Fruit fly (Drosophila melanogaster) S2 (cell line): ENCODE data around the gene yem.

ENCODE experiments used
- CG8478 ChIP-seq: fragments of >200 bp; optimal IDR thresholded peaks from 2 replicates; lab custom pipeline; 2018
- CTCF ChIP-seq, 2 experiments: fragments of >200 bp; optimal IDR thresholded peaks; 2 replicates each; lab custom pipeline; 2018

The yem gene

dm6 chr3R:29087926-29088487, 34.7 kb downstream of the yem start:
- TF ChIP-seq CTCF (optimal IDR thresholded peaks at IDR 0.05; lab: Kevin White, UChicago) (peak in 1 of 2 experiments; percentile 35), CG8478 (lab: Kevin White, UChicago) (no peak)

- TF ChIP-seq CTCF (optimal IDR thresholded peaks at IDR 0.05; lab: Kevin White, UChicago) (peak; percentile 80 to 84), CG8478 (lab: Kevin White, UChicago) (no peak)
Observed at dm6 chr3R:29087302-29087782, 35.3 kb downstream of the yem start.

dm6 chr3R:29086896-29087295, 35.8 kb downstream of the yem start:
- no peak for TF ChIP-seq CTCF (optimal IDR thresholded peaks at IDR 0.05; lab: Kevin White, UChicago)
- no peak for TF ChIP-seq CG8478 (lab: Kevin White, UChicago)

DNA sequence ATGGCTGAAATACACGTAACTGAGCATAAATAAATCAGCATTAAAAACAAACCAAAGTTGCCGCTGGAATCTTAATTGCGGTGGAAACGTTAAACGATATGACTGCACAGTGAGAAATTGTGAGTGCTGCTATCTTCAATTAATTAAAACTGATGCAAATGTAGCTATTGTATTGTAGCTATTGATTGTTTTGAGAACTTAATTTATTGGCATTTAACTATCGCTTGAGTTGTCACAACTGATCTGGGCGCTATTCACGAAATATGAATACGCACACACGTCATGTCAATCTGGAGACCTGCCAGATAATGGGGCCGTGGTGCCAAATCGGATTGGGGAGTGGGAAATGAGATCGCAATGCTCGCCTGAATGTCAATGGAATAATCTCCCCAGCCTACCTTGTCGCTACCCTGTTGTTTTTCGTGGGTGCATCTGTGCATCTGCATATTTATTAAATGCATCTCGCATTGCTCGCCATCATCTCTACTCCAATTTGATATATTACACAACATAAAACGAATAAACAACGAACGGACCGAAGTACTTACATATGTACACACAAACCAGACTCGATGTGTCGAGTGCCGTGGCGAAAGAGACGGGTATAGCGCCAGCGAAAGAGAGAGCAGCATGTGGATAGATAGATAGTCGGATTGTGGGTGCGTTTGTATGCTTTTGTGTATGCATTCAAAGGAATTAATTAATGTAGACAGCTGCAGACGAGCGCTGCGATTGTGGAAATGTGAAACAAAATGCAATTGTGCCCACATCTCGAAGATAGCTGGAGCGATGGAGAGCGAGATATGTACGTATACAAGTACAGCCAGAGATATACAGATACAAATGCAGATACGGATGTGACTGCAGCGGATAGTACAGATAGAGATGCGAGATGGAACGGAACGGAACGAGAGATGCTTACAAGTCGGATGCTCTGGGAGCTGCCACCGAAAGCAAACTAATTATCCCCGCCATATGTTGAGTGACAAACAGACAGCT, 38.9 kb downstream of the yem start:
- no peak for TF ChIP-seq CTCF (optimal IDR thresholded peaks at IDR 0.05; lab: Kevin White, UChicago)
- no peak for TF ChIP-seq CG8478 (lab: Kevin White, UChicago)

- no peak for TF ChIP-seq CTCF (optimal IDR thresholded peaks at IDR 0.05; lab: Kevin White, UChicago)
- no peak for TF ChIP-seq CG8478 (lab: Kevin White, UChicago)
Observed at dm6 chr3R:29082511-29083296, 40.0 kb downstream of the yem start.

DNA sequence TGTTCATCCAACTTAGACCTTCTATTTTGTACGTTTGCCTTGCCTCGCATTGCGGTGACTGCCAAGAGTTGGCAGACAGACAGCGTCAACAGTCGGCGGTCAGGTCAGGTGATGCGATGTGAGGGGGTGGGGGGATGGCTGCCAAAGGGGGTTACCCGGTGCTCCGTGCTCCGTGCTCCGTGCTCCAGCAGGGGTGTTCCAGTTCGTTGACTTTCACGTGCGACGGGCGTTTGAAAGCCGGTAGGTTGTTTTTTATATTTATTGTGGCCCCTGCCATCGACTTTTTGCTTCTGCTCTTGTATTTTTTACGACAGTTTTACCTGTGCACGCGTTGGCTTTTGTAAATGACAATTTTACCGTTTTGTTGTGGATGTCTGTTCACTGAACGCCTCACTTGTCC, 40.6 kb downstream of the yem start:
- TF ChIP-seq CTCF (optimal IDR thresholded peaks at IDR 0.05; lab: Kevin White, UChicago) (no peak), CG8478 (lab: Kevin White, UChicago) (no peak)

- no peak for TF ChIP-seq CG8478 (lab: Kevin White, UChicago)
- TF ChIP-seq CTCF (optimal IDR thresholded peaks at IDR 0.05; lab: Kevin White, UChicago), result no peak
Observed at dm6 chr3R:29077572-29077971, 45.1 kb downstream of the yem start.

- TF ChIP-seq CTCF (optimal IDR thresholded peaks at IDR 0.05; lab: Kevin White, UChicago), result no peak
- TF ChIP-seq CG8478 (lab: Kevin White, UChicago), result no peak
Observed at dm6 chr3R:29076609-29077008, 46.1 kb downstream of the yem start.

DNA sequence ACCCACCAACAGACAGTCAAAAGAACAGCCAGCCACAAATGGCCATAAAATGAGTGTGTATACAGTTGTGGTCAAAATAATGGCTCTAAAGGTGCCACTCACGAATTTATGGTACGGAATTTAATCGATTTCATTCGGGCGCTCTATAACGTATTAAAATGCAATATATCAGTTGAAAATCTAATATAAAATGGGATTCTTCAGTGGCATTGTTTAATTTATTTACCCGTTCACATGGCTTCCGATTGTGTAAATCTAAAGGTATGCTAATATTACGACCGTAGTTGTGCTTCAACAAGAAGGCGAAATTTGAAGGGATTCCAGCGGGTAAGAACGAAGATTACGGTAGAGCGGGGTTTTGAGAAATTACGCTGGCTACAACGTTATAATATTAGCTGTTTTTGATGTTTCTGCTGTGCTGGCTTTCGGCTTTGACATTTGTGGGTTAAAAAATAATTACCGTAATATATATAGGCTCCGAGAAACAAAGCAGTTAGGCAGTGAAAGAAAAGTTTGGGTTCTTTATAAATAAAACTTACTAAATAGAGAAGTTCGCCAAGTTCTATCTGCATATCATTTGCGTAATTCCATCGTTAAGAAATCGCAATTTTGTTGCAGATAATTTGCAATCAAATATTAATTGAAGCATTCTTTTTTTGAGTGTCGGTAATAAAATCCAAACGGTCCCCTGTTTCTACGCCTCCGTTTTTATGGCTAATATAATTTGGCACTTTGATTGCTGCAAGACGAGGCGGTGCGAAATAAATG, 46.9 kb downstream of the yem start:
- TF ChIP-seq CTCF (optimal IDR thresholded peaks at IDR 0.05; lab: Kevin White, UChicago), result no peak
- TF ChIP-seq CG8478 (lab: Kevin White, UChicago), result no peak

DNA sequence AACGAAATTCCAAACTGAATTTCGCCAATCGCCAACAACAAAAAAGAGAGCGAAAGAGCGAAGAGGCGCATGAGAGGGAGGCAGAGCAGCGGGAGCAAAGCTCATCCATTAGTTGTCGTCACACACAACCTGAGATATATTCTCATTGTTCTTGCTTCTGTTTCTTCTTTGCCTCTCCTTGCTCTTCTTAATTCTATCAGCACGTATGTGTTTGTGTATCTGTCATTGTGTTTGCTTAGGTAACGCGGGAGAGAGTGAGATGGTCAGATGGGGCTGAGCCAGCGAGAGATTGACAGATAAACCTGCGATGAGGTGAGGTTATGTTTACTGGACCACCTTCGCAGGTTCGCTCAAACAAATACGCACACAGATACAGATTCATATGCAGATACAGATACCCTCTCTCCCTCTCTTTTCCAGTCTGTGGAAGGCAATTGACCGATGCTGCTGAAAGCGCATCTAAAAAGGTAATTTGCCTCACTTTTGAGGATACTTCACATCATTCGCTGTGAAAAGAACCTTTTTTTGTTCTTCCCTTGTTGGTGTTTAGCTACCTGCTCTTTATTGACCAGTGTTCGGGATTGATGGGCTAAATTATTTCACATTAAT, 48.6 kb downstream of the yem start:
- TF ChIP-seq CG8478 (lab: Kevin White, UChicago) (no peak), CTCF (optimal IDR thresholded peaks at IDR 0.05; lab: Kevin White, UChicago) (no peak)

- TF ChIP-seq CTCF (optimal IDR thresholded peaks at IDR 0.05; lab: Kevin White, UChicago) (no peak), CG8478 (lab: Kevin White, UChicago) (no peak)
Observed at dm6 chr3R:29072834-29073233, 49.8 kb downstream of the yem start.

- TF ChIP-seq CG8478 (lab: Kevin White, UChicago) (no peak), CTCF (optimal IDR thresholded peaks at IDR 0.05; lab: Kevin White, UChicago) (no peak)
Observed at dm6 chr3R:29071141-29071540, 51.5 kb downstream of the yem start.
